Fruit fly (Drosophila melanogaster) whole organism: ENCODE data around the gene CG31871.

Experiments
- CG8478 ChIP-seq: fragments of >200 bp; optimal IDR thresholded peaks from 2 replicates; lab custom pipeline; 2018; ENCODE audit warnings: inconsistent platforms
- Dll ChIP-seq: fragments of >200 bp; optimal IDR thresholded peaks from 2 replicates; lab custom pipeline; 2017
- EcR ChIP-seq, 2 experiments: fragments of >200 bp; optimal IDR thresholded peaks; 2 replicates each; lab custom pipeline; 2017; ENCODE audit warnings: missing biosample characterization in 2 of 2, missing genetic modification characterization in 2 of 2, missing genetic modification reagents in 2 of 2
- pan ChIP-seq: fragments of >200 bp; optimal IDR thresholded peaks from 2 replicates; lab custom pipeline; 2017
- psq ChIP-seq: fragments of >200 bp; optimal IDR thresholded peaks from 2 replicates; lab custom pipeline; 2017
- usp ChIP-seq: fragments of >200 bp; optimal IDR thresholded peaks from 2 replicates; lab custom pipeline; 2017; ENCODE audit warnings: missing biosample characterization, missing genetic modification characterization, mixed read lengths

DNA sequence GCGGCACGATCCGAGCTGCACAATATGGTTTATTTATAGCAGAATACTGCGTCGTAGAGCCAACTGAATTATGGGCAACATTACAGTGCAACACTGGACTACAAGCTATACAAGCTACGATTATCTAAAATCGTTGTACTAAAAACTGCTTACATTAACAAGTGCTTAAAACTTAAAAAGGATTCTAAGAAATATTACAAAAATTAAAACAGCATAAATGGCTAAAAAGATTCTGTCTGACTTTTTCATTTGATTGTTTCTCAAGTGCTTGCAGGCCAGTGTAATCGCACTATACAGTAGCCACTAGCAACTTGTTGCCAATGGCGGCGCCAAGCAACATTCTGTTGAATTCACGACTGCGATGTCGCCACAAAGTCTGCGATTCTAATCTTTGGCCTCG lies 45.1 kb upstream of the CG31871 start:
- TF ChIP-seq EcR (GFP tag; optimal IDR thresholded peaks at IDR 0.05; lab: Kevin White, UChicago) (no peak), usp (GFP tag; lab: Kevin White, UChicago) (no peak), CG8478 (lab: Kevin White, UChicago) (no peak), Dll (lab: Kevin White, UChicago) (no peak), pan (lab: Kevin White, UChicago) (no peak), psq (lab: Kevin White, UChicago) (no peak)
